Fruit fly (Drosophila melanogaster) S2 (cell line): ENCODE results near the gene Nckx30C.

Experiments used
- CG8478 ChIP-seq: fragments of >200 bp; optimal IDR thresholded peaks from 2 replicates; lab custom pipeline; 2018
- CTCF ChIP-seq, 2 experiments: fragments of >200 bp; optimal IDR thresholded peaks; 2 replicates each; lab custom pipeline; 2018

Gene Nckx30C

DNA sequence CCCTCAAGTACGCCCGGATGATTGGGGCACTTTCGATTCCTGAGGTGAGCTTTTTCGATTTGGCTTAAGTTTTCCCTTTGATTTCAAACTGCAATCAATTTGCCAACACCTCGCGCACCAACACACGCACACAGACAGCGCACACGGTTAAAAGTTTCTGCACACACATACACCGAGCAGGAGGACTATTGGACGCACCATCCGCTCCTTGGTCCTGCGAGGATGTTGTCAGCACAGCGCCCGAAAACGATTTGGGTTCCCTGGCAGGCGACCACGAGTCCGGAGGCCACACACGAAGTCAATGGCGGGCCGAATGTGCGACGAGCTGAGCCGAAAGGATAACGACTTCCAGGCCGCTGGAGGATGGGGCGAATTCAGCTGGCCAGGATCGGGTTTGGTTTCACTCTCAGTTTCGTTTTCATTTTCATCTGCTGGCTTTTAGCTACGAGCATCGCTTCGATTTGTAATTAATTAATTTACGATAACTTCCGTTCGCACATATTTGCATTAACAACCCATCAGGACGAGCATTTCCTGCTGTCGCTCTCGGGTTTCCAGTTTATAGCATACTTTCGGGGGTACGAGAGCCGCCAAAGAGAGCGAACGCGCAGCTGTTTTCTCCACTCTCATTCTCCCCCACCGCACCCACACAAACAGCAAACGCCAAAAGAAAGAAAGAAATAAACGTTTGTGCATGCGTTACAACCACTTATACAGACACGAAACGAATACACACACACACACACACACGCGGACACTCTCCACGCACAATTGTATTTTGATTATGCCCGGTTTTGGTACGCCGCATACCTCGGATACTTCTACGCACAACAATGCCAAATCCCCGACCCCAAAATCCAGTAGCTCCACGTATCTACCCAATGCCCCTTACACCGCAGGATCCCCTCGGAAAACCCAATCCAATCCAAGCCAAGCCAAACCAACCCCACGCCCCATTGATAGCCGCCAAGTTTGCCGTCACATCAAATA lies at the start of gene Nckx30C:
TSS of gene Nckx30C (minus strand) at position 260 of the 990 bp plus-strand sequence.
- no peak for TF ChIP-seq CG8478
- TF ChIP-seq CTCF (optimal IDR thresholded peaks at IDR 0.05; lab: Kevin White, UChicago) = no peak

DNA sequence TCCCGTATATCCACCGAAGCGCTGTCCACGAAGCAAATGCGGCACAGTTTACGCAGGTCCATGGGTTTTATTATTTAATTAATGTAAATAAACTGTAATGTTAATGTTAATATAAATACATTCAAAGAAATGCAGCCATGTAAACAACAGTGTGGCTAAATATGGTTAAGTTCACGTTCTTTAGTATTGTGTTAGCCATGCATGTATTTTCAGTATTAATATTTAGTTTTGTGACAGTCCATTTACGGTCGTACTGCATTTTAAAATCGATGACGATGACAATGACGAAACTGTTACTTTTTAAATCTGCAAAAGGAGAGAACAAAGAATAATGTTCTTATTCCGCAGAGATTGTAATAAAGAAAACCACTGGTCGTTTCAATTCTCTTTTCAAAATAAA lies 46.6 kb upstream of the Nckx30C start, which contains the start of gene CG13123:
TSS of gene CG13123 (minus strand) at position 163 of the 400 bp plus-strand sequence.
- TF ChIP-seq CTCF (optimal IDR thresholded peaks at IDR 0.05; lab: Kevin White, UChicago) (no peak), CG8478 (no peak)

DNA sequence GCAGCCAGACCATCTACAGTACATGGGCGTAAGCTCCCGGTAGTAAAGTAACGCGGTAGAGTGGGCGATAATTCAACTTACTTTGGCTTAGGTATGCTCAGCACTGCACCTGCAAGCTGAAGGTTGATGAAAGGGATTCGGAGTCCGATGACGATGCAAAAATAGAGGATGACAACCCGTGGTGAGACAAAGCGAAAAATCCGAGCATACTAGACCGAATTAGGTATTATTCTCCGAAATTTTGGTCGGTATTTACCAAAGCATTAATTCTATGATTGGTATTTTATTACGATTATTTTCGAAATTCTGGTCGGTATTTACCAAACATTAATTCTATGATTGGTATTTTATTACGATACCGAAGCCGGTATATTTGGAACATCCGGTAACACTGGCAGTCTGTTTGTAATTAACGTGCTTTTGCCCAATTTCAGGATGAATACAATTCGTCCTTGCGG lies 44.3 kb upstream of the Nckx30C start, which contains the start of gene CG4036:
TSS of gene CG4036 (plus strand) at position 348 of the 458 bp plus-strand sequence.
- TF ChIP-seq CG8478 (no peak), CTCF (optimal IDR thresholded peaks at IDR 0.05; lab: Kevin White, UChicago) (no peak)

DNA sequence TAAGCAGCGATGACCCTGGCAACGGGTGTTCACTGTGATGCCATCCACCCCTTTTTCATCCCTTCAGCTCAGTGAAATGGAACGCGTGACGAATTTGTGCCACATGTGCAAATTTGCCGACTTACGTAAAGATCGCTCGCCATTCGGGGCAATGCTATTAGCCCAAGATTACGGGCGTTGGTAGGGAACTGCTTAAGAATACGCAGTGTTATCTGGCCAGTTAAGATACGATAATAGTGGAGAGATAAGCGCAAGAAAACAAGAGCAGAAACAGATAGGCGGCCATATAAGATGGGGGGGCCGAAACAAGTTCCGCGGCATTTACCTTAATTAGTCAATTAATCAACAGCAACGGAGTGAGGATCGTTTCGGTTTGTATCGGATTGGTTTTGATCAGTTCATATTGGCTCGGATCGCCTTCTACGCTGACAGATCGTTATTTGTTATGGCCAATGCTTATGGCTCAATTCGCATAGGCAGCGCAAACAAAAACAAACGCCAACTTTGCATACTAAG lies 39.7 kb upstream of the Nckx30C start:
- TF ChIP-seq CG8478 (no peak), CTCF (optimal IDR thresholded peaks at IDR 0.05; lab: Kevin White, UChicago) (no peak)

DNA sequence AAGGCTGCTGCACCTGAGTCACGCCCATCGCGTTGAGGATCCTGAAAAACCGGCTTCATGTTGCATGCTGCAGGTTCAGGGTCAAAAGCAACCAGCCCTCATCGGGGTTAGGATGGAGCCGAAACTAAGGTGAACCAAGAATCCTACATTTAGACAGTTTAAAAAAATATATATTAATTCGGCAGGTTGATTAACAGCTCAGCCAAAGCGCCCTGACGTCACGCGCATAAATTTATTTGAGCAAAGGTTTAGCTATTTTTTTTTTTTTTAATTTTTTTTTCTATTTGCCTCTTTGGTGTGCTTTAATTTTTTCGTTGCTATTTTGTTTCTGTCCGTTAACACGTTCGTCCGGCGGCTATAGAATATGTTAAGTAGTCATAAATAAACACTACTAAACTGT lies 38.2 kb upstream of the Nckx30C start:
- TF ChIP-seq CTCF (optimal IDR thresholded peaks at IDR 0.05; lab: Kevin White, UChicago) (no peak), CG8478 (no peak)

DNA sequence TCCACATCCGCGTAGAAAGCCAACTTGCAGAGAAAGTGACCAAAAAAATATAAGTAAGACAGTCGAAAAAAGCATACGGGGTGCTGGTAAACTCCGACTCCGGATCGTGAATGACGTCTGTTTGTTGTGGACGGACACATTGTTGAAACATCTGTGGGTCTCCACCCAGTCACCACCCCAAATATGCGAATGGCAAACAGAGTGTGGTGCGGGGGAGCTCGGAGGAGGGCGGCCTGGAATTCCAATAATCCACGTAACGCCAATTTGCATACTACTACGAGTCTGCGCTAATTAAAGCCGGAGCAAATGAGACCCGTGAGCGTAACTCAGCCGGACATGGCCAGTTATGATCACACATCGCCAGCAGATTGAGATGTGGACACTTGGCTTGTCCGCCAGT lies 36.8 kb upstream of the Nckx30C start:
- TF ChIP-seq CG8478 = no peak
- TF ChIP-seq CTCF (optimal IDR thresholded peaks at IDR 0.05; lab: Kevin White, UChicago) = no peak

DNA sequence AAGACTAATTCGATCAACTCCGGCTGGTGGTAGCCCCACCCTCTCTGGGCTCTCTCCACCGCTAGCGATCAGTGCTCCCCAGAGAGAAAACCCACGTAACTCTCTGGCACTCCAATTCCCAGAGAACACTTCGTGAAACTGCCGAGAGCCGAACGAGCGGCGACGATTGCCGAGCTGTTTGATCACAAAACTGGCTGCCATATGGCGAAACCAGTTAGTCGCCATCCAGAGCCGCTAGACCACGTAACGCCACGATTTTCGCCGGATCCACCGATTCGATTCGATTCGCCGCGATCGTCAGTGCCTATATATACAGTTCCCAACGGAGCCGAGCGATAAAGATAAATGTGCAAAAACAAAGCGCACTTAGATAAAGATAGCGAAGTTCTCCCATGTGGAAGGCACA lies 35.9 kb upstream of the Nckx30C start, which contains the start of gene IP3K1:
TSS of gene IP3K1 (plus strand) at position 209 of the 406 bp plus-strand sequence.
- TF ChIP-seq CTCF (optimal IDR thresholded peaks at IDR 0.05; lab: Kevin White, UChicago) = no peak

DNA sequence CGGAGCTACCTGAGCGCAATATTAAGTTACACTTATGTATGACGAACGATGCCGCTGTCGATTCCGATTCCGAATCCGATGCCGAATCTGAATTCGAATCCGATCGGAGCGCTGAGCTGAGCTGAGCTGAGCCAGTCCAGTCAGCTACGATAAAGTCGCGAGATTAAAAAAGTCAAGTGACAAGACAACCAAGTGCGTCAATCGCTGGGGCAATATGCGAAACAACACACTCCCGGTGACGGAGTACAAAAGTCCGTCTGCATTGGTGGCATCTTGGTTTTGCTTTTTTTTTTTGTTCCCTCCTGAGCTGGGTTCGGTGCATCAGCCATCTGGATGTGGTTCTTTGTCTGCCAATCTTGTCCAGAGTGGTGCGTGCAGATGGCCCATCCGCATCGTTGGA lies 33.5 kb upstream of the Nckx30C start:
- TF ChIP-seq CG8478 = no peak
- TF ChIP-seq CTCF (optimal IDR thresholded peaks at IDR 0.05; lab: Kevin White, UChicago) = no peak

DNA sequence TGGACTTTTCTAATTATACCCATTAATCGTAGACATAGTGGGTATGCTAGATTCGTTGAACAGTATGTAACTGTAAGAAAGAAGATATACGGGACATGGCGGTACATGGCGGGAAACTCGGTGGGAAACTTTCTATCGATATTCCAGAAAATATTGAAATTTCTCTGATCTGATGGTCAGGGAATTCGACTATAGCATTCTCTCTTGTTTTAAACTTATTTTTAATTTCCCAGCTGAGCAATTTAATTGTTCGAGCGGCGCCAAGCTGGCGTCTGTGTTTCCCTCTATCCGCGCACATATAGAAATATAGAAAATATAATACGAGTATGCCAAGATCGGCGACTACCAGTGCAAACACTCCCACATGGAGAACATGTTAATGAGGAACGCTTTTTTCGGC lies 32.9 kb upstream of the Nckx30C start:
- no peak for TF ChIP-seq CTCF (optimal IDR thresholded peaks at IDR 0.05; lab: Kevin White, UChicago)
- TF ChIP-seq CG8478 = no peak

DNA sequence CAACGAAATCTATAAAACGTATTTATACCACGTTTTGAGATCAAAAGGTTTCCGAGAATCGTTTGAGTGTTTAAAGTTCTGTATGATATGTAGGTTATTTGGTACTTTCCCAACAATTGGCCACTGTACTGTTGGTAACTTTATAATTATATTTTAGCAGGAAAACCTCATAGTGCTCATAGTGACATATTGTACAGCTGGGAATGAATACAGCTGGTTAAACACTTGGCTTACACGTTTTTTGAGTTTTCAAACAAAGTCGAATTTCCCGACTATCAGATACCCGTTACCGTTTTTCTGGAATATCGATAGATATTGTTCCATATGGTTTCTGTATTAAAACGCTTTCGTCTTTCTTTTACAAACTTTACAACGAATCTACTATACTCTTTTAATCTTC lies 32.1 kb upstream of the Nckx30C start:
- TF ChIP-seq CG8478 = no peak
- no peak for TF ChIP-seq CTCF (optimal IDR thresholded peaks at IDR 0.05; lab: Kevin White, UChicago)

DNA sequence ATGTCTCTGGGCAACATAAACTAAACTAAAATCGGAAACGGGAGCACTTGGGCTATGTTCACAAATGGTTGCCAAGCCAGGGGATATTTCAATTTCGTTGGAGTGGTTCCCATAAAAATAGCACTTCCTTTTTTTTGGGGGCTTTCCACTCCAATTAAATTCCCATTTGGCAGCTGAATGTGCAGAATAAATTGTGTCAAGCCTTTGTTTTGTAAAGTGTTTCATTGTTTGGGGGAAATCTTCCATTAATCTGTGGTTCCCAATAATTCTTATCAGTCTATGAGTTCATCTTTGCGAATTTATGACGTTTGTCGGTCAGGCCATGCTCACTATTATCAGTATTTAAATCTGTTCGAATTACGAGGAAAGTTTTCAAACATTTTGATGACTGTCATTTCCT lies 31.6 kb upstream of the Nckx30C start:
- TF ChIP-seq CG8478 = no peak
- no peak for TF ChIP-seq CTCF (optimal IDR thresholded peaks at IDR 0.05; lab: Kevin White, UChicago)

DNA sequence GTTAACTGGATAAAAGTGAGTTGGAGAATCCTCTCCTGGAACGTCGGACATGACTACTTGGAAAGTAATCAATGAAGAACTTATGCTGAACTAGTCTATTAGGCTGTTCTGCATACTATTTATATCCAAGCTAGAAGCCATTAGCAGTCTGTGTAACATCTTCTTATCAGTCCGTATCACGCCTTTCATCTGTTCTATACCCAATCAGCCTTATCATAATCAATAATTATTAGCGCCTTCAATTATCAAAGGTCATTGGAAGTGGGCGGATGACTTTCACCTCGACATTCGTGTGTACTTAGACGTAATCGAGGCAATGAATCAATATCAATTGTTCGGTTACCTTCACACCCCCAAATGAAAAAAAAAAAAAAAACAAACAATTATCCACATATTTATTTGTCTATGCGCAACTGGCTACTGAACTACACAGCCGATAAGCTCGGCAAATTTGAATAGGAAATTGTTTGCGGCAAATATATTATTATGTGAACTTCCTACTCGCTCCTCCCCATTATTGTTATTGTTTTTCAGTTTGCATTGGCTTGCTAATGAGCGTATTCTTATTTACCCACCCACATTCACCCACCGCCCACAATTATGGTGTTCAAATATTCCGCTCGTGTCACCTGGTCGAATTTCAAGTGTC lies 28.8 kb upstream of the Nckx30C start, which contains the start of the genes ppk11 and ppk16:
TSS of gene ppk11 (minus strand) at position 51 of the 649 bp plus-strand sequence.
TSS of gene ppk16 (minus strand) at position 51 of the 649 bp plus-strand sequence.
- TF ChIP-seq CTCF (optimal IDR thresholded peaks at IDR 0.05; lab: Kevin White, UChicago) = no peak
- no peak for TF ChIP-seq CG8478

DNA sequence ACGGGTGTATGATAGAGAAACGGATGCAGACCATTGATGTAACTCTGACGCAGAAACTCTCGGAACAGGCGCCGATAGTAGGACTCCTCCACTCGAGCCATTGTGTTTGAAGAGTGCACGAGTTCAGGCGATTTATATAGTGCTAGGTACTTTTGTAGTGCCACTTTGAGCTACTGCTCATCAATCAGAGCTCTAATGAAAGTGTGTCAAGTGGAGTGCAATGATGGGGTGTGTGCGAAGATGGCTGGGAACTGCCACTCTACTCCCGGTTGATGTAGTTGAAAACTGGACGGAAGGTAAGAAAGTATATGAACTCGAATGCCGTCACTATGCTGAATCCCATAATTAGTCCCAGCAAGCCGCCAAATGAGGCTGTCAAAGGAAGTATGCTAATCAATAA lies 24.6 kb upstream of the Nckx30C start, which contains the start of gene ppk18:
TSS of gene ppk18 (minus strand) at position 101 of the 400 bp plus-strand sequence.
- no peak for TF ChIP-seq CTCF (optimal IDR thresholded peaks at IDR 0.05; lab: Kevin White, UChicago)
- no peak for TF ChIP-seq CG8478

DNA sequence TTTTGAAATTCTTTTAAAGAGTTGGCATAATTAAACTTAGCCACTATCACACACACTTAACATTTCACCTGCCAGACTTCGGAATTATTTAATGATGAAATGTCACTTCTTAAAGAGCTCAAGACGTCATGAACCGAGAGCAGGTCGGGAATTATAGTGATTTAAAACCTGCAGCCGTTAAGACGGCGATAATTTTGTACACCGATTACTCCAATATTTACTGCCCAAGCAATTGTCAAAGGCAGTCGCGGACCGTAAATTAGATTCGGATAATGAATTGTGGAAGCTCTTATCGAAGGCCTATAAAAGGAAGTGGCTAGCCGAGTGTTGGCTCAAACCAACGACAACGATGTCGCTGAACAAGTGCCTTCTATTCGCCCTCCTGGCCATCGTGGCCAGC lies 22.4 kb upstream of the Nckx30C start, which contains the start of gene CG17633:
TSS of gene CG17633 (plus strand) at position 326 of the 400 bp plus-strand sequence.
- TF ChIP-seq CTCF (optimal IDR thresholded peaks at IDR 0.05; lab: Kevin White, UChicago) = no peak
- TF ChIP-seq CG8478 = no peak

DNA sequence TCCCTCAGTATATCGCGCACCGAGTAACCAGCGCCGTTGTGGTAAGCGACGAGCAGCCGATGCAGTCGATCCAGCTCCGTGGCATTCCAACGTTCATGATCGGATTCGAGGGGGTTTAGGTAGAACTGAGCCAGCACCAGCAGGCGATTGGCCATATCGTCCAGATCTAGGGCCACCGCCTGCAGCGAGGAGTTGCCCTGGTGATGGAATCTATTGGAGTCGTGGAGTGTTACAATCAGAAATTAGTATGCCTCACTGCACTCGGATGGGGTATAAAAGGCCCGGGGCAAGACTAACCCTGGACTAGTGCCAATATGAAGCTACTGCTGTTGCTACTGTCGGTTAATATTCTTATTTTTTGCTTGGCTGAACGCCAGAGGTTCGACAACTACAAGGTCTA lies 20.5 kb upstream of the Nckx30C start, which contains the start of gene CG4017:
TSS of gene CG4017 (plus strand) at position 301 of the 400 bp plus-strand sequence.
- no peak for TF ChIP-seq CTCF (optimal IDR thresholded peaks at IDR 0.05; lab: Kevin White, UChicago)
- no peak for TF ChIP-seq CG8478
